Worm (Caenorhabditis elegans): Measurements from ENCODE around the gene fbxc-15.

ce11 chrII:937265-937664 is 42.0 kb upstream of the fbxc-15 start:
- no peak for TF ChIP-seq him-1 (tag; optimal IDR thresholded peaks at IDR 0.05)
- TF ChIP-seq dao-5 (tag; optimal IDR thresholded peaks at IDR 0.05) = no peak
- no peak for TF ChIP-seq W03F9.2 (tag; optimal IDR thresholded peaks at IDR 0.05)

Measured in whole organism, L4/young adult.